Worm (Caenorhabditis elegans) whole organism, L1 larva: ENCODE data around the gene zip-5.

Source experiments
- alr-1 ChIP-seq: fragments of 200-800 bp; sonication (Bioruptor generic); optimal IDR thresholded peaks from 2 replicates; lab custom pipeline; 2018; ENCODE audit warnings: borderline replicate concordance, mild to moderate bottlenecking, missing genetic modification characterization, missing compliant biosample characterization
- blmp-1 ChIP-seq: fragments of 150-350 bp; optimal IDR thresholded peaks from 2 replicates; lab custom pipeline; 2014; ENCODE audit warnings: missing biosample characterization, missing genetic modification characterization
- fkh-10 ChIP-seq: sonication (generic microtip); optimal IDR thresholded peaks from 2 replicates; lab custom pipeline; 2017; ENCODE audit warnings: missing biosample characterization, missing genetic modification reagents, missing genetic modification characterization
- lin-13 ChIP-seq: fragments of 150-350 bp; optimal IDR thresholded peaks from 2 replicates; lab custom pipeline; 2014; ENCODE audit warnings: missing biosample characterization, missing genetic modification reagents, missing genetic modification characterization
- lin-14 ChIP-seq: fragments of 200-800 bp; sonication (Bioruptor generic); optimal IDR thresholded peaks from 2 replicates; lab custom pipeline; 2018; ENCODE audit warnings: mild to moderate bottlenecking, missing genetic modification characterization, moderate library complexity, missing compliant biosample characterization
- lir-3 ChIP-seq: sonication (generic microtip); optimal IDR thresholded peaks from 2 replicates; lab custom pipeline; 2016; ENCODE audit warnings: mild to moderate bottlenecking, missing genetic modification characterization, moderate library complexity, missing compliant biosample characterization; ENCODE audit not compliant: poor library complexity
- mef-2 ChIP-seq: fragments of 150-350 bp; optimal IDR thresholded peaks from 2 replicates; lab custom pipeline; 2014; ENCODE audit warnings: missing biosample characterization, missing genetic modification characterization
- nhr-11 ChIP-seq: fragments of 150-350 bp; optimal IDR thresholded peaks from 2 replicates; lab custom pipeline; 2014; ENCODE audit warnings: missing biosample characterization, missing genetic modification characterization
- nhr-28 ChIP-seq: fragments of 150-350 bp; optimal IDR thresholded peaks from 2 replicates; lab custom pipeline; 2014; ENCODE audit warnings: missing biosample characterization, missing genetic modification characterization
- nhr-77 ChIP-seq: fragments of 150-350 bp; optimal IDR thresholded peaks from 2 replicates; lab custom pipeline; 2014; ENCODE audit warnings: missing biosample characterization, missing genetic modification characterization
- pag-3 ChIP-seq: sonication (generic microtip); optimal IDR thresholded peaks from 2 replicates; lab custom pipeline; 2017; ENCODE audit warnings: missing genetic modification characterization, mild to moderate bottlenecking, missing compliant biosample characterization, antibody characterized with exemption, borderline replicate concordance; ENCODE audit not compliant: insufficient read depth

- TF ChIP-seq lir-3 (tag; lab: Kevin White, UChicago) (no peak), pag-3 (tag; lab: Kevin White, UChicago) (no peak), nhr-77 (tag; lab: Kevin White, UChicago) (no peak), nhr-11 (tag; lab: Kevin White, UChicago) (no peak), alr-1 (no peak), nhr-28 (tag; lab: Kevin White, UChicago) (no peak), fkh-10 (no peak), lin-14 (GFP tag; lab: Kevin White, UChicago) (no peak), lin-13 (GFP tag; lab: Kevin White, UChicago) (no peak), blmp-1 (no peak), mef-2 (no peak)
Measured at ce11 chrV:13286525-13286924, 22.2 kb downstream of the zip-5 start.
